Worm (Caenorhabditis elegans) whole organism, L2 larva: ENCODE results near the gene smf-1.

Source experiments
- C34F6.9 ChIP-seq: fragments of 150-350 bp; optimal IDR thresholded peaks from 2 replicates; lab custom pipeline; 2014; ENCODE audit warnings: missing biosample characterization, missing genetic modification characterization
- F13H6.1 ChIP-seq: sonication (generic microtip); optimal IDR thresholded peaks from 2 replicates; lab custom pipeline; 2016; ENCODE audit warnings: missing genetic modification characterization, missing compliant biosample characterization
- R02D3.7 ChIP-seq: fragments of 150-350 bp; optimal IDR thresholded peaks from 2 replicates; lab custom pipeline; 2014; ENCODE audit warnings: missing biosample characterization, missing genetic modification characterization
- ZK546.5 ChIP-seq: sonication (generic microtip); optimal IDR thresholded peaks from 2 replicates; lab custom pipeline; 2017; ENCODE audit warnings: missing biosample characterization, missing genetic modification characterization
- alr-1 ChIP-seq: fragments of 150-350 bp; optimal IDR thresholded peaks from 2 replicates; lab custom pipeline; 2014; ENCODE audit warnings: missing biosample characterization, missing genetic modification characterization
- aly-2 ChIP-seq: fragments of 150-350 bp; optimal IDR thresholded peaks from 2 replicates; lab custom pipeline; 2014; ENCODE audit warnings: missing biosample characterization, missing genetic modification characterization
- ama-1 ChIP-seq: fragments of 150-350 bp; optimal IDR thresholded peaks from 2 replicates; lab custom pipeline; 2018; ENCODE audit warnings: inconsistent platforms
- blmp-1 ChIP-seq: sonication (generic microtip); optimal IDR thresholded peaks from 2 replicates; lab custom pipeline; 2017; ENCODE audit warnings: missing genetic modification characterization, mild to moderate bottlenecking, missing compliant biosample characterization, antibody characterized with exemption, moderate library complexity; ENCODE audit not compliant: insufficient read depth
- ceh-16 ChIP-seq: fragments of 150-350 bp; optimal IDR thresholded peaks from 2 replicates; lab custom pipeline; 2014; ENCODE audit warnings: missing biosample characterization, missing genetic modification characterization
- ceh-82 ChIP-seq: fragments of 150-350 bp; optimal IDR thresholded peaks from 2 replicates; lab custom pipeline; 2014; ENCODE audit warnings: missing biosample characterization, missing genetic modification characterization
- dmd-4 ChIP-seq: sonication (generic microtip); optimal IDR thresholded peaks from 2 replicates; lab custom pipeline; 2017; ENCODE audit warnings: missing biosample characterization, missing genetic modification characterization
- egl-27 ChIP-seq: sonication (generic microtip); optimal IDR thresholded peaks from 3 replicates; lab custom pipeline; 2017; ENCODE audit warnings: missing biosample characterization, missing genetic modification reagents, missing genetic modification characterization
- elt-1 ChIP-seq: fragments of 150-350 bp; optimal IDR thresholded peaks from 2 replicates; lab custom pipeline; 2014; ENCODE audit warnings: missing biosample characterization, missing genetic modification characterization
- elt-3 ChIP-seq: sonication (generic microtip); optimal IDR thresholded peaks from 2 replicates; lab custom pipeline; 2017; ENCODE audit warnings: missing biosample characterization, missing genetic modification characterization
- fos-1 ChIP-seq: fragments of 150-350 bp; optimal IDR thresholded peaks from 2 replicates; lab custom pipeline; 2014; ENCODE audit warnings: missing biosample characterization, missing genetic modification characterization
- lin-13 ChIP-seq: fragments of 150-350 bp; optimal IDR thresholded peaks from 2 replicates; lab custom pipeline; 2014; ENCODE audit warnings: missing biosample characterization, missing genetic modification reagents, missing genetic modification characterization
- lin-39 ChIP-seq: fragments of 150-350 bp; optimal IDR thresholded peaks from 2 replicates; lab custom pipeline; 2014; ENCODE audit warnings: missing biosample characterization, missing genetic modification reagents, missing genetic modification characterization
- lsy-2 ChIP-seq, 2 experiments: fragments of 150-350 bp in 1 of 2; sonication (generic microtip) in 1 of 2; optimal IDR thresholded peaks; 2 replicates each; lab custom pipeline; 2014 to 2017; ENCODE audit warnings: missing biosample characterization in 2 of 2, missing genetic modification characterization in 2 of 2
- mab-5 ChIP-seq: fragments of 150-350 bp; optimal IDR thresholded peaks from 2 replicates; lab custom pipeline; 2014; ENCODE audit warnings: missing biosample characterization, missing genetic modification characterization
- mbf-1 ChIP-seq: sonication (generic microtip); optimal IDR thresholded peaks from 2 replicates; lab custom pipeline; 2017; ENCODE audit warnings: missing biosample characterization, missing genetic modification characterization
- nhr-10 ChIP-seq: sonication (generic microtip); optimal IDR thresholded peaks from 2 replicates; lab custom pipeline; 2017; ENCODE audit warnings: missing biosample characterization, missing genetic modification characterization
- nhr-11 ChIP-seq: fragments of 150-350 bp; optimal IDR thresholded peaks from 2 replicates; lab custom pipeline; 2014; ENCODE audit warnings: missing biosample characterization, missing genetic modification characterization
- nhr-12 ChIP-seq: fragments of 150-350 bp; optimal IDR thresholded peaks from 2 replicates; lab custom pipeline; 2014; ENCODE audit warnings: missing biosample characterization, missing genetic modification characterization
- nhr-129 ChIP-seq: fragments of 150-350 bp; optimal IDR thresholded peaks from 2 replicates; lab custom pipeline; 2014; ENCODE audit warnings: missing biosample characterization, missing genetic modification characterization
- nhr-21 ChIP-seq: fragments of 150-350 bp; optimal IDR thresholded peaks from 2 replicates; lab custom pipeline; 2014; ENCODE audit warnings: missing biosample characterization, missing genetic modification characterization
- nhr-23 ChIP-seq: fragments of 150-350 bp; optimal IDR thresholded peaks from 2 replicates; lab custom pipeline; 2014; ENCODE audit warnings: missing biosample characterization, missing genetic modification reagents, missing genetic modification characterization
- nhr-237 ChIP-seq: fragments of 150-350 bp; optimal IDR thresholded peaks from 2 replicates; lab custom pipeline; 2014; ENCODE audit warnings: missing biosample characterization, missing genetic modification characterization
- nhr-25 ChIP-seq: fragments of 150-350 bp; sonication (generic microtip); optimal IDR thresholded peaks from 3 replicates; lab custom pipeline; 2014; ENCODE audit warnings: missing biosample characterization, missing genetic modification characterization
- nhr-6 ChIP-seq: fragments of 150-350 bp; optimal IDR thresholded peaks from 2 replicates; lab custom pipeline; 2014; ENCODE audit warnings: missing biosample characterization, missing genetic modification characterization
- nhr-77 ChIP-seq: fragments of 150-350 bp; optimal IDR thresholded peaks from 2 replicates; lab custom pipeline; 2014; ENCODE audit warnings: missing biosample characterization, missing genetic modification characterization
- peb-1 ChIP-seq: fragments of 150-350 bp; optimal IDR thresholded peaks from 2 replicates; lab custom pipeline; 2014; ENCODE audit warnings: missing biosample characterization, missing genetic modification characterization
- sem-4 ChIP-seq: fragments of 150-350 bp; optimal IDR thresholded peaks from 2 replicates; lab custom pipeline; 2014; ENCODE audit warnings: missing biosample characterization, missing genetic modification reagents, missing genetic modification characterization
- skn-1 ChIP-seq: sonication (generic microtip); optimal IDR thresholded peaks from 2 replicates; lab custom pipeline; 2017; ENCODE audit warnings: missing biosample characterization, missing genetic modification characterization
- sma-3 ChIP-seq: sonication (generic microtip); optimal IDR thresholded peaks from 2 replicates; lab custom pipeline; 2016; ENCODE audit warnings: missing genetic modification reagents, missing genetic modification characterization, missing compliant biosample characterization
- sma-9 ChIP-seq, 2 experiments: fragments of 150-350 bp in 1 of 2; sonication (generic microtip) in 1 of 2; optimal IDR thresholded peaks; 2 replicates each; lab custom pipeline; 2014 to 2016; ENCODE audit warnings: missing genetic modification characterization in 2 of 2, mild to moderate bottlenecking in 1 of 2, missing biosample characterization in 1 of 2, missing compliant biosample characterization in 1 of 2, missing genetic modification reagents in 1 of 2, moderate library complexity in 1 of 2
- snpc-4 ChIP-seq: fragments of 150-350 bp; optimal IDR thresholded peaks from 2 replicates; lab custom pipeline; 2014; ENCODE audit warnings: missing biosample characterization, missing genetic modification characterization
- unc-39 ChIP-seq: fragments of 150-350 bp; optimal IDR thresholded peaks from 2 replicates; lab custom pipeline; 2014; ENCODE audit warnings: missing biosample characterization, missing genetic modification characterization
- unc-55 ChIP-seq: fragments of 150-350 bp; sonication (generic microtip); optimal IDR thresholded peaks from 3 replicates; lab custom pipeline; 2014; ENCODE audit warnings: missing biosample characterization, missing genetic modification reagents, missing genetic modification characterization
- unc-62 ChIP-seq: fragments of 150-350 bp; optimal IDR thresholded peaks from 2 replicates; lab custom pipeline; 2014; ENCODE audit warnings: missing biosample characterization, missing genetic modification reagents, missing genetic modification characterization
- zag-1 ChIP-seq: fragments of 150-350 bp; optimal IDR thresholded peaks from 2 replicates; lab custom pipeline; 2014; ENCODE audit warnings: missing biosample characterization, missing genetic modification characterization
- ztf-1 ChIP-seq: fragments of 200-800 bp; sonication (Bioruptor generic); conservative IDR thresholded peaks from 2 replicates; pipeline ENCODE4 v1.3.6; 2022; ENCODE audit warnings: missing genetic modification characterization, missing compliant biosample characterization
- ztf-11 ChIP-seq: sonication (generic microtip); optimal IDR thresholded peaks from 2 replicates; lab custom pipeline; 2017; ENCODE audit warnings: missing biosample characterization, missing genetic modification characterization
- ztf-4 ChIP-seq: fragments of 150-350 bp; optimal IDR thresholded peaks from 2 replicates; lab custom pipeline; 2014; ENCODE audit warnings: missing biosample characterization, missing genetic modification characterization

Gene smf-1

ce11 chrX:6692896-6693295 is 30.0 kb downstream of the smf-1 start:
- TF ChIP-seq unc-39 (tag; lab: Kevin White, UChicago), result no peak
- no peak for TF ChIP-seq nhr-12 (tag; lab: Kevin White, UChicago)
- TF ChIP-seq nhr-25, result no peak
- TF ChIP-seq ztf-4 (tag; lab: Kevin White, UChicago), result no peak
- no peak for TF ChIP-seq sem-4
- no peak for TF ChIP-seq mab-5 (tag; lab: Kevin White, UChicago)
- TF ChIP-seq F13H6.1 (tag; lab: Kevin White, UChicago), result no peak
- no peak for TF ChIP-seq lsy-2 (tag; optimal IDR thresholded peaks at IDR 0.05; lab: Kevin White, UChicago)
- TF ChIP-seq aly-2, result no peak
- TF ChIP-seq nhr-129 (tag; lab: Kevin White, UChicago), result no peak
- no peak for TF ChIP-seq ztf-1 (GFP tag; lab: Robert Waterston, UW)
- no peak for TF ChIP-seq elt-3 (tag; lab: Kevin White, UChicago)
- TF ChIP-seq ceh-82, result no peak
- TF ChIP-seq unc-55 (GFP tag; lab: Kevin White, UChicago), result no peak
- no peak for TF ChIP-seq ZK546.5 (tag; lab: Kevin White, UChicago)
- no peak for TF ChIP-seq nhr-6 (tag; lab: Kevin White, UChicago)

- TF ChIP-seq peb-1 (tag; lab: Kevin White, UChicago) (no peak), nhr-77 (tag; lab: Kevin White, UChicago) (no peak), snpc-4 (tag; lab: Kevin White, UChicago) (no peak), blmp-1 (tag; lab: Kevin White, UChicago) (no peak), C34F6.9 (tag; lab: Kevin White, UChicago) (no peak), skn-1 (tag; lab: Kevin White, UChicago) (no peak), nhr-21 (no peak), elt-1 (tag; lab: Kevin White, UChicago) (no peak), nhr-6 (tag; lab: Kevin White, UChicago) (no peak), ceh-82 (no peak), nhr-11 (no peak), ztf-11 (tag; lab: Kevin White, UChicago) (no peak), ama-1 (no peak), egl-27 (tag; lab: Kevin White, UChicago) (no peak), mbf-1 (tag; lab: Kevin White, UChicago) (no peak), ztf-1 (GFP tag; lab: Robert Waterston, UW) (no peak), ceh-16 (tag; lab: Kevin White, UChicago) (no peak), sem-4 (no peak)
Measured at ce11 chrX:6691653-6692052, 31.2 kb downstream of the smf-1 start.

- TF ChIP-seq ztf-4 (tag; lab: Kevin White, UChicago) (no peak), sma-9 (GFP tag; optimal IDR thresholded peaks at IDR 0.05; lab: Kevin White, UChicago) (no peak), sma-9 (tag; optimal IDR thresholded peaks at IDR 0.05; lab: Kevin White, UChicago) (no peak), nhr-21 (no peak), mab-5 (tag; lab: Kevin White, UChicago) (peak; percentile 10), snpc-4 (tag; lab: Kevin White, UChicago) (no peak), unc-55 (GFP tag; lab: Kevin White, UChicago) (peak; percentile 27), C34F6.9 (tag; lab: Kevin White, UChicago) (no peak), F13H6.1 (tag; lab: Kevin White, UChicago) (no peak), ZK546.5 (tag; lab: Kevin White, UChicago) (no peak)
Measured at ce11 chrX:6689985-6690384, 32.9 kb downstream of the smf-1 start, which contains the start of gene F38B6.6. TSS of gene F38B6.6 (minus strand) at chrX:6690085.

ce11 chrX:6688953-6689562 is 33.8 kb downstream of the smf-1 start:
- no peak for TF ChIP-seq nhr-237 (tag; lab: Kevin White, UChicago)
- no peak for TF ChIP-seq egl-27 (tag; lab: Kevin White, UChicago)
- no peak for TF ChIP-seq R02D3.7 (tag; lab: Kevin White, UChicago)
- no peak for TF ChIP-seq unc-55 (GFP tag; lab: Kevin White, UChicago)
- TF ChIP-seq sma-3 (GFP tag; lab: Kevin White, UChicago), result no peak
- peak; percentile 6 for TF ChIP-seq sma-9 (GFP tag; optimal IDR thresholded peaks at IDR 0.05; lab: Kevin White, UChicago)
- TF ChIP-seq sma-9 (tag; optimal IDR thresholded peaks at IDR 0.05; lab: Kevin White, UChicago), result no peak
- TF ChIP-seq unc-62 (GFP tag; lab: Kevin White, UChicago), result no peak
- no peak for TF ChIP-seq nhr-10 (tag; lab: Kevin White, UChicago)
- TF ChIP-seq C34F6.9 (tag; lab: Kevin White, UChicago), result no peak
- TF ChIP-seq nhr-129 (tag; lab: Kevin White, UChicago), result no peak
- no peak for TF ChIP-seq ztf-4 (tag; lab: Kevin White, UChicago)
- TF ChIP-seq dmd-4 (tag; lab: Kevin White, UChicago), result no peak
- peak; percentile 33 for TF ChIP-seq nhr-23 (tag; lab: Kevin White, UChicago)
- no peak for TF ChIP-seq lin-13
- no peak for TF ChIP-seq peb-1 (tag; lab: Kevin White, UChicago)
- TF ChIP-seq nhr-25, result no peak
- no peak for TF ChIP-seq ztf-11 (tag; lab: Kevin White, UChicago)
- no peak for TF ChIP-seq snpc-4 (tag; lab: Kevin White, UChicago)
- no peak for TF ChIP-seq mbf-1 (tag; lab: Kevin White, UChicago)
- TF ChIP-seq fos-1, result no peak
- peak; percentile 50 for TF ChIP-seq mab-5 (tag; lab: Kevin White, UChicago)
- TF ChIP-seq nhr-11, result no peak
- no peak for TF ChIP-seq ztf-1 (GFP tag; lab: Robert Waterston, UW)
- no peak for TF ChIP-seq blmp-1 (tag; lab: Kevin White, UChicago)
- no peak for TF ChIP-seq elt-3 (tag; lab: Kevin White, UChicago)
- no peak for TF ChIP-seq alr-1
- TF ChIP-seq lin-39, result no peak
- TF ChIP-seq zag-1, result peak; percentile 19
- no peak for TF ChIP-seq nhr-21
